Worm (Caenorhabditis elegans): ENCODE results near the gene srsx-22.
A peak's percentile ranks its signal among the peaks of the same experiment; 100 is the strongest.
"Not testable (repeated sequence)": the region's sequence is repeated elsewhere in the genome, so short reads cannot be mapped to it uniquely, and the experiment has no call there.

The srsx-22 gene

DNA sequence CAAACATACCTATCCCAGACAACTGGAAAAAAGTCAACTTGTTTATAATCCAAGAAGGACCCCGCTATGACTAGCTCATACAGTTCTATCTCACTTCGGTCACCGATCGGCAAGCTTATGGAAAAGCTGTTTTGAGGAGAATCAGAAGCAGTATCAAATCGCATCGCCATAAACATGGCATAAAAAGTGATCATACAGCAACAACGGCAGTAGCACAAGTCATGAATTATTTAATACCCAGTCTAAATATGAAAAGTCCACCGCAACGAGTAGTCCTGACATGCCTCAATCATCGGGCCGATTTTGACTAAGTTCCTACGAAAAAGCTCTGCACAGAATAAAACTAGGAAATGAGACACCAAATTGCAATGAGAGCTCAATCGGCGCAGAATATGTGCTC is 27.9 kb upstream of the srsx-22 start:
- TF ChIP-seq ztf-23 (GFP tag; IDR thresholded peaks at IDR 0.05): no peak
- no peak for TF ChIP-seq klf-2 (GFP tag; conservative IDR thresholded peaks at IDR 0.05)
- TF ChIP-seq ztf-29 (GFP tag; IDR thresholded peaks at IDR 0.05): no peak
- no peak for TF ChIP-seq ref-1 (GFP tag; conservative IDR thresholded peaks at IDR 0.05)
- TF ChIP-seq flt-1 (GFP tag; IDR thresholded peaks at IDR 0.05): no peak
- TF ChIP-seq T22C8.4 (GFP tag; IDR thresholded peaks at IDR 0.05): no peak
- no peak for TF ChIP-seq med-1 (GFP tag; optimal IDR thresholded peaks at IDR 0.05; ENCODE audit: insufficient read depth)
- TF ChIP-seq tab-1 (GFP tag; IDR thresholded peaks at IDR 0.05): no peak
- no peak for TF ChIP-seq cog-1 (tag; optimal IDR thresholded peaks at IDR 0.05)

DNA sequence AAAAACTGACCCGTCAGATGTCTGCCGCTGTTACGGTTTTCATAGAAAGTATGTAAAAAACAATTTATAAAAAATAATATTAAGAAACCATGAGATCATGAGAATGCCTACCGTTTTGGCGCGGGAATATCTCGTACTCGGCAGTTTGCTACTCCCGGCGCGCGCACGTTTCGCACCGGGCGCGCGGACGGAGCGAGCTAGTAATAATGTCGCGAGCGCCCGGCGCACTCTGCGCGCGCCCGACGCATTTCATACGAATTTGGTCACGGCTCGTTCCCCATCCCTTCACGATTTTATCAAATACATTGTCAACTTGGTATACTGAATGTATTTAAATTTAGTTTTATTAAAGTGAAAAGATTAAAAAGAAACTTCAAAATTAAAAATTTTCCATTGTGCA is 25.6 kb upstream of the srsx-22 start:
- TF ChIP-seq cog-1 (tag; optimal IDR thresholded peaks at IDR 0.05): no peak
- no peak for TF ChIP-seq T22C8.4 (GFP tag; IDR thresholded peaks at IDR 0.05)
- no peak for TF ChIP-seq tab-1 (GFP tag; IDR thresholded peaks at IDR 0.05)
- no peak for TF ChIP-seq klf-2 (GFP tag; conservative IDR thresholded peaks at IDR 0.05)

DNA sequence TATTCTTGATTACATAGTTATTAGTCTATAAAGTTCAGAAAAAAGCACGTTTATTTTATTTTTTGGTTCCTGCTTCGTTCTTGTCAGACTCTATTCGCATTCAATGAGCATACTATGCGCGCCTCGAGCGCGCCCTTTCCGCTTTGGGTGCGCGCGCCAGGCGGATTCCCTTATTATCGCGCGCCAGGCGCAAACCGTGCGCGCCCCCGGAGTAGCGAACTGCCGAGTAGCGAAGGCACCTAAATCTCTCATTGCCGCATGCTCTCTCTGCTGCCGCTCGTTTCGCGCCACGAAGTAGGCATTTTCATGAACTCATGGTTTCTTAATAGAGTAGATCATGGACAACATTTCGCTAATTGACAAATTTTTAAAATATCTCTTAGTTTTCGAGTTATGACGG is 24.4 kb upstream of the srsx-22 start:
- no peak for TF ChIP-seq med-1 (GFP tag; optimal IDR thresholded peaks at IDR 0.05; ENCODE audit: insufficient read depth)
- no peak for TF ChIP-seq flt-1 (GFP tag; IDR thresholded peaks at IDR 0.05)
- no peak for TF ChIP-seq klf-2 (GFP tag; conservative IDR thresholded peaks at IDR 0.05)
- no peak for TF ChIP-seq cog-1 (tag; optimal IDR thresholded peaks at IDR 0.05)
- no peak for TF ChIP-seq ztf-29 (GFP tag; IDR thresholded peaks at IDR 0.05)
- TF ChIP-seq tab-1 (GFP tag; IDR thresholded peaks at IDR 0.05): no peak
- no peak for TF ChIP-seq T22C8.4 (GFP tag; IDR thresholded peaks at IDR 0.05)
- TF ChIP-seq ref-1 (GFP tag; conservative IDR thresholded peaks at IDR 0.05): no peak
- TF ChIP-seq ztf-23 (GFP tag; IDR thresholded peaks at IDR 0.05): no peak

DNA sequence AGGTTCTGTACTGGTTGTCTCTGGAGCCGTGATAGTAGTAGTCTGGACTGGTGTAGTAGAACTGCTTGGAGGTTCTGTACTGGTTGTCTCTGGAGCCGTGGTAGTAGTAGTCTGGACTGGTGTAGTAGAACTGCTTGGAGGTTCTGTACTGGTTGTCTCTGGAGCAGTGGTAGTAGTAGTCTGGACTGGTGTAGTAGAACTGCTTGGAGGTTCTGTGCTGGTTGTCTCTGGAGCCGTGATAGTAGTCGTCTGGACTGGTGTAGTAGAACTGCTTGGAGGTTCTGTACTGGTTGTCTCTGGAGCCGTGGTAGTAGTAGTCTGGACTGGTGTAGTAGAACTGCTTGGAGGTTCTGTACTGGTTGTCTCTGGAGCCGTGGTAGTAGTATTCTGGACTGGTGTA is 22.1 kb upstream of the srsx-22 start:
- 0 out of 2 replicates have a peak, but pooled peaks have one; percentile 57 for TF ChIP-seq flt-1 (GFP tag; IDR thresholded peaks at IDR 0.05)
- TF ChIP-seq ref-1 (GFP tag; conservative IDR thresholded peaks at IDR 0.05): 0 out of 2 replicates have a peak, but pooled peaks have one; percentile 30

DNA sequence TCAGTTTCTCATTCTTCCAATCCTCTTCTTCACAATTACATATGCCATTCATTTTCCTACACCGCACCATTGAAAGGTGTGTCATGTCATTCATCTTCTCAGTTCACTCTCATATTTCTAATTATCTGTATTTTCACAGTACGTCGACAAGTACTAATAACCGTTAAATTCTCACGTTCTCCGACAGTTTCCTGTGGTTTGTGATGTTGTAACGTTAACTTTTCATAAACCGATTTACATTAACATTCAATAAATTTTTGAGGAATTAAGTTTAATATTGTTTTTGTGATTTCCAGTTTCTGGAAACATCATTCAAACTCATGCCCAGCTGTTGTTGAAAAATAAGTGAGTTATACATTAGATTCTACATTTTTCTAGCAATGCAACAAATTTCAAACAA is 17.1 kb upstream of the srsx-22 start, which contains the start of gene tmd-2:
Gene tmd-2, plus strand, starts transcription at position 301 of the 400 bp plus-strand sequence.
- no peak for TF ChIP-seq med-1 (GFP tag; optimal IDR thresholded peaks at IDR 0.05; ENCODE audit: insufficient read depth)
- TF ChIP-seq ztf-23 (GFP tag; IDR thresholded peaks at IDR 0.05): no peak
- TF ChIP-seq T22C8.4 (GFP tag; IDR thresholded peaks at IDR 0.05): no peak
- no peak for TF ChIP-seq flt-1 (GFP tag; IDR thresholded peaks at IDR 0.05)
- TF ChIP-seq tab-1 (GFP tag; IDR thresholded peaks at IDR 0.05): no peak
- TF ChIP-seq cog-1 (tag; optimal IDR thresholded peaks at IDR 0.05): no peak
- TF ChIP-seq klf-2 (GFP tag; conservative IDR thresholded peaks at IDR 0.05): no peak
- TF ChIP-seq ztf-29 (GFP tag; IDR thresholded peaks at IDR 0.05): no peak
- no peak for TF ChIP-seq ref-1 (GFP tag; conservative IDR thresholded peaks at IDR 0.05)

DNA sequence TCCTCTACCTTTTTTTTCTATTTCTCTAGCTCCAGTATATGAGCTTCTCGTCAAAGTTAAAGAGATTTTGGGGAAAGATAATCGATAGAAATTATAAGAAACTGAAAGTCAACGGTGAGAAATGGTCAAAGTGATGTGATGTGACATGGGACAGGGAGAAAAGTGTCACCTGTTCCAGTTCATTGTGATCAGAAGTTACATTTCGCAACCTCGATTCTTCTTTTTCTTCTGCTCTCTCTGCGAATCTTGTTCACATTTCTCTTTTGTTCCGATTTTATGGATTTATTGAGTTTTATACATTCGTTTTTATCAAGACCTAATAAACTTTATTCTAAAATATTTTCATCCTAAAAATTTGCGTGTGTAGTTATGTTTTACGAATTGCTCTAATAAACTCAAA is 15.9 kb upstream of the srsx-22 start:
- TF ChIP-seq ref-1 (GFP tag; conservative IDR thresholded peaks at IDR 0.05): no peak
- no peak for TF ChIP-seq tab-1 (GFP tag; IDR thresholded peaks at IDR 0.05)
- TF ChIP-seq T22C8.4 (GFP tag; IDR thresholded peaks at IDR 0.05): no peak
- no peak for TF ChIP-seq klf-2 (GFP tag; conservative IDR thresholded peaks at IDR 0.05)

DNA sequence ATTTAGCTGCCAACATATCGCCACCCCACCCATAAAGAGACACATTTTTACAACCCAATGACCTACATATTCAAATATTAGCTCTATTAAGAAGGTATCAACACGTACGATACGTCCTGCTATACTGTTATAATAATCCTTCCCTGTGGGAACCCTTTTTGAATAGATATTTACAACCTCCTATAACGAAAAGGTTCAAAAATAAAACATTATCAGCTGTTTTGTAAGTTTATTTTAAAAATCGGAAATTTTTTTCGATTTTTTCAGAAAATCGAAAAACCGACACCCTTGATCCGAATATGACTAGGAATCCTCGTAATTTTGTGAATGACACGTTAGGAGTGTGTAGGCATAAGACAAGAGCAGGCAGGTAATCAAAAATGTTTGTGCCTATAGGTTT is 10.5 kb upstream of the srsx-22 start, which contains the start of gene C08D8.7:
Gene C08D8.7, plus strand, starts transcription at position 301 of the 400 bp plus-strand sequence.
- TF ChIP-seq med-1 (GFP tag; optimal IDR thresholded peaks at IDR 0.05; ENCODE audit: insufficient read depth); ztf-29 (GFP tag; IDR thresholded peaks at IDR 0.05); klf-2 (GFP tag; conservative IDR thresholded peaks at IDR 0.05): not testable (repeated sequence)

DNA sequence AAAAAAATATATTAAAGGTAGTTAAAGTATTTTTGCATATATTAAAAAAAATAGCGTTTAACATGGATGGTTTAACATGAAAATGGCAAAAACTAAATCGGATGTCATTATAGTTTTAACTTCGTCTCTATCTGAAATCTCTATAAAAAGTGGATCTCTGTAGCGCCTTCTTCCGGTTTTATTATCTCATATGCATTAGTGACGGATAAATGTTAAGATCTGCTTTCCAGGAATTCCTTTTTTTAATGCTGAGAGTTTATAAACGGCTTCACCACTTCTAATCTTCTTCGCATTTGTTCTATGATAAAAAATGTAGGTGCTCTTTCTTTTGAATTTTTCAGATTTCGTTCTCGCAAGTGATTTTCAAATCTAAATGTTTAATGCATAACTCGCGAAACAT is 9.1 kb upstream of the srsx-22 start:
- TF ChIP-seq ztf-29 (GFP tag; IDR thresholded peaks at IDR 0.05): no peak
- TF ChIP-seq flt-1 (GFP tag; IDR thresholded peaks at IDR 0.05): no peak
- no peak for TF ChIP-seq cog-1 (tag; optimal IDR thresholded peaks at IDR 0.05)
- TF ChIP-seq klf-2 (GFP tag; conservative IDR thresholded peaks at IDR 0.05): no peak
- no peak for TF ChIP-seq tab-1 (GFP tag; IDR thresholded peaks at IDR 0.05)
- no peak for TF ChIP-seq T22C8.4 (GFP tag; IDR thresholded peaks at IDR 0.05)
- no peak for TF ChIP-seq ref-1 (GFP tag; conservative IDR thresholded peaks at IDR 0.05)
- no peak for TF ChIP-seq med-1 (GFP tag; optimal IDR thresholded peaks at IDR 0.05; ENCODE audit: insufficient read depth)
- no peak for TF ChIP-seq ztf-23 (GFP tag; IDR thresholded peaks at IDR 0.05)

DNA sequence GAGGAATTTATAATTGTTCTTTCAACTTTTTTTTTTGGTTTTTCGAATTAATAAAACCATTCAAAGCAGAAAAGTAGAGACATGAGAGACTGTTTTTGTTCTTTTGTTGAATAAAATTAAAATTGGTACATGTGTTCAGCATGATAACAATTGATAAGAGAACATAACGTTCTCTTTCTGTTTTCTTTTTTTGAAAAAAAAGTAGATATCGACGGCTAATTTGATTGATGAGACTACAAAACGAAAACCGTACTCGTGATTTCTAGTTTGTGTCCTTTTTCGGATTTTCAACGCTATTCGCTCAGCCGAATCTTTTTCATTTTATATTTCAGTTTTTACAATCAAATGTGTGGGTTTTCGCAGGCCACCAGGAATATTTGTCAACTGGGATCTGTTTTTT is 6.0 kb upstream of the srsx-22 start, which contains the start of gene C08D8.1:
Gene C08D8.1, plus strand, starts transcription at position 324 of the 400 bp plus-strand sequence.
- TF ChIP-seq med-1 (GFP tag; optimal IDR thresholded peaks at IDR 0.05; ENCODE audit: insufficient read depth) (no peak), ztf-23 (GFP tag; IDR thresholded peaks at IDR 0.05) (no peak), ztf-29 (GFP tag; IDR thresholded peaks at IDR 0.05) (no peak), flt-1 (GFP tag; IDR thresholded peaks at IDR 0.05) (no peak), cog-1 (tag; optimal IDR thresholded peaks at IDR 0.05) (no peak), tab-1 (GFP tag; IDR thresholded peaks at IDR 0.05) (no peak), ref-1 (GFP tag; conservative IDR thresholded peaks at IDR 0.05) (no peak), T22C8.4 (GFP tag; IDR thresholded peaks at IDR 0.05) (no peak), klf-2 (GFP tag; conservative IDR thresholded peaks at IDR 0.05) (no peak)

DNA sequence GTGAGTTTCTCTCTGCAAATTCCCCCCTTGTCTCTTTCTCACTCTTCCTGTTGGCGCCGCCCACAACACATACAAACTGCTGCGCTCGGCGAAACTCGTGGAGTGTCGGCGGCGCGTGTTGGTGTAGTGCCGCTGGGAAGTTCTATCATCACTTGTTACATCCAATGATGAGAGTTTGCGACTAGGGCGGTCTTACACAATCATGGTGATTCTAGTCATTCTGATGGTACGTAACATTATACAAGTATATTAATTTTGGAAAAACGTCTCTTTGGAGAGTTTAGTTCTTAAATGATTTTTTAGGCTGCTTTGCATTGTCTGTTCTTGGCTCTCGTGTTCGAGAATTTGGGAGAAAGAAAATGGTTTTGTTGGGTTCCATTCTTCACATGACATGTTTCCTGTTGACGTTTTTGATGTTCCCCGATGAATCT is 2.5 kb upstream of the srsx-22 start:
- TF ChIP-seq tab-1 (GFP tag; IDR thresholded peaks at IDR 0.05) (no peak), T22C8.4 (GFP tag; IDR thresholded peaks at IDR 0.05) (no peak), ztf-29 (GFP tag; IDR thresholded peaks at IDR 0.05) (no peak), ztf-23 (GFP tag; IDR thresholded peaks at IDR 0.05) (peak; percentile 65; the same call in 1 of the 2 replicates), med-1 (GFP tag; optimal IDR thresholded peaks at IDR 0.05; ENCODE audit: insufficient read depth) (no peak), ref-1 (GFP tag; conservative IDR thresholded peaks at IDR 0.05) (no peak), klf-2 (GFP tag; conservative IDR thresholded peaks at IDR 0.05) (no peak), cog-1 (tag; optimal IDR thresholded peaks at IDR 0.05) (peak; percentile 72), flt-1 (GFP tag; IDR thresholded peaks at IDR 0.05) (peak; percentile 48; the same call in 1 of the 2 replicates)
